Fruit fly (Drosophila melanogaster) whole organism, embryonic: ENCODE measurements around the gene CG43354.

Experiments used
- Adf1 ChIP-seq: fragments of 200-800 bp; sonication (Bioruptor generic); IDR thresholded peaks from 2 replicates; pipeline ENCODE4 v1.3.6; 2022; ENCODE audit warnings: missing biosample characterization, missing genetic modification characterization
- Antp ChIP-seq: fragments of 200-800 bp; sonication (Bioruptor generic); optimal IDR thresholded peaks from 3 replicates; lab custom pipeline; 2016; ENCODE audit warnings: missing biosample characterization, missing genetic modification characterization
- Atf-2 ChIP-seq: fragments of 200-800 bp; sonication (Bioruptor generic); optimal IDR thresholded peaks from 2 replicates; lab custom pipeline; 2016; ENCODE audit warnings: missing biosample characterization, missing genetic modification characterization
- CG10366 ChIP-seq: fragments of 200-800 bp; sonication (Bioruptor generic); IDR thresholded peaks from 2 replicates; pipeline ENCODE4 v1.3.6; 2022; ENCODE audit warnings: missing biosample characterization, missing genetic modification characterization
- CG11247 ChIP-seq: fragments of 200-800 bp; sonication (Bioruptor generic); IDR thresholded peaks from 2 replicates; pipeline ENCODE4 v1.3.6; 2022; ENCODE audit warnings: missing biosample characterization, missing genetic modification characterization
- CG11504 ChIP-seq: fragments of 200-800 bp; sonication (Bioruptor generic); optimal IDR thresholded peaks from 3 replicates; lab custom pipeline; 2019; ENCODE audit warnings: missing biosample characterization, mild to moderate bottlenecking, missing genetic modification characterization, moderate library complexity
- CG12071 ChIP-seq: fragments of 200-800 bp; sonication (Bioruptor generic); optimal IDR thresholded peaks from 3 replicates; lab custom pipeline; 2018; ENCODE audit warnings: missing biosample characterization, mild to moderate bottlenecking, missing genetic modification characterization
- CG12391 ChIP-seq: fragments of 200-800 bp; sonication (Bioruptor generic); optimal IDR thresholded peaks from 3 replicates; lab custom pipeline; 2018; ENCODE audit warnings: missing biosample characterization, mild to moderate bottlenecking, missing genetic modification characterization, moderate library complexity
- CG18262 ChIP-seq: fragments of 200-800 bp; optimal IDR thresholded peaks from 3 replicates; lab custom pipeline; 2019; ENCODE audit warnings: missing biosample characterization, mild to moderate bottlenecking, missing genetic modification characterization, moderate library complexity
- CG18764 ChIP-seq: fragments of 200-800 bp; sonication (Bioruptor generic); optimal IDR thresholded peaks from 3 replicates; lab custom pipeline; 2016; ENCODE audit warnings: missing biosample characterization, missing genetic modification characterization
- CG2116 ChIP-seq: fragments of 200-800 bp; sonication (Bioruptor generic); optimal IDR thresholded peaks from 3 replicates; lab custom pipeline; 2018; ENCODE audit warnings: missing biosample characterization, mild to moderate bottlenecking, missing genetic modification characterization
- CG3995 ChIP-seq: fragments of 200-800 bp; sonication (Bioruptor generic); optimal IDR thresholded peaks from 3 replicates; lab custom pipeline; 2016; ENCODE audit warnings: missing biosample characterization, missing genetic modification characterization
- CG4404 ChIP-seq: fragments of 200-800 bp; sonication (Bioruptor generic); IDR thresholded peaks from 2 replicates; pipeline ENCODE4 v1.3.6; 2022; ENCODE audit warnings: missing biosample characterization, missing genetic modification characterization
- CG7357 ChIP-seq: fragments of 200-800 bp; sonication (Bioruptor generic); IDR thresholded peaks from 3 replicates; pipeline ENCODE4 v1.3.6; 2022; ENCODE audit warnings: missing biosample characterization, missing genetic modification characterization
- CG9817 ChIP-seq: fragments of 200-800 bp; sonication (Bioruptor generic); optimal IDR thresholded peaks from 2 replicates; lab custom pipeline; 2018; ENCODE audit warnings: missing biosample characterization, mild to moderate bottlenecking, missing genetic modification characterization, moderate library complexity
- CG9932 ChIP-seq: fragments of 200-800 bp; sonication (Bioruptor generic); IDR thresholded peaks from 2 replicates; pipeline ENCODE4 v1.3.6; 2022; ENCODE audit warnings: missing biosample characterization, missing genetic modification characterization
- CTCF ChIP-seq: fragments of 200-800 bp; sonication (Bioruptor generic); optimal IDR thresholded peaks from 2 replicates; lab custom pipeline; 2017; ENCODE audit warnings: missing biosample characterization, mild to moderate bottlenecking, missing genetic modification characterization, moderate library complexity
- Chrac-16 ChIP-seq: fragments of 200-800 bp; sonication (Bioruptor generic); optimal IDR thresholded peaks from 3 replicates; lab custom pipeline; 2016; ENCODE audit warnings: missing biosample characterization, missing genetic modification characterization
- D ChIP-seq, 2 experiments: fragments of 200-800 bp in 1 of 2; fragments of >200 bp in 1 of 2; sonication (Bioruptor generic) in 1 of 2; optimal IDR thresholded peaks; 2 replicates in 1 of 2; 3 replicates in 1 of 2; lab custom pipeline; 2017; ENCODE audit warnings: mild to moderate bottlenecking in 1 of 2, missing biosample characterization in 1 of 2, missing genetic modification characterization in 1 of 2, missing genetic modification reagents in 1 of 2
- Dbx ChIP-seq: fragments of 200-800 bp; sonication (Bioruptor generic); IDR thresholded peaks from 3 replicates; pipeline ENCODE4 v1.3.6; 2022; ENCODE audit warnings: missing biosample characterization, missing genetic modification characterization
- E2f2 ChIP-seq: fragments of 200-800 bp; sonication (Bioruptor generic); IDR thresholded peaks from 2 replicates; pipeline ENCODE4 v1.3.6; 2022; ENCODE audit warnings: missing biosample characterization, missing genetic modification characterization
- Ets65A ChIP-seq: fragments of 200-800 bp; sonication (Bioruptor generic); peaks from one replicate; lab custom pipeline; 2016; ENCODE audit warnings: missing biosample characterization, missing genetic modification characterization
- Gsc ChIP-seq: fragments of 200-800 bp; sonication (Bioruptor generic); IDR thresholded peaks from 2 replicates; pipeline ENCODE4 v1.3.6; 2022; ENCODE audit warnings: missing biosample characterization, missing genetic modification characterization
- H2.0 ChIP-seq: fragments of 200-800 bp; sonication (Bioruptor generic); IDR thresholded peaks from 2 replicates; pipeline ENCODE4 v1.3.6; 2022; ENCODE audit warnings: missing biosample characterization, missing genetic modification characterization
- Med ChIP-seq: fragments of 200-800 bp; sonication (Bioruptor generic); peaks from one replicate; lab custom pipeline; 2016; ENCODE audit warnings: missing biosample characterization, missing genetic modification characterization, mild to moderate bottlenecking, inconsistent platforms, moderate library complexity
- Mrtf ChIP-seq: fragments of 200-800 bp; sonication (Bioruptor generic); IDR thresholded peaks from 3 replicates; pipeline ENCODE4 v1.3.6; 2022; ENCODE audit warnings: missing biosample characterization, missing genetic modification characterization
- Oli ChIP-seq: fragments of 200-800 bp; sonication (Bioruptor generic); optimal IDR thresholded peaks from 2 replicates; lab custom pipeline; 2018; ENCODE audit warnings: missing biosample characterization, mild to moderate bottlenecking, missing genetic modification characterization, moderate library complexity
- Ssrp ChIP-seq: fragments of 200-800 bp; sonication (Bioruptor generic); optimal IDR thresholded peaks from 2 replicates; lab custom pipeline; 2018; ENCODE audit warnings: missing biosample characterization, mild to moderate bottlenecking, missing genetic modification characterization, moderate library complexity
- al ChIP-seq: fragments of 200-800 bp; sonication (Bioruptor generic); IDR thresholded peaks from 2 replicates; pipeline ENCODE4 v1.3.6; 2022; ENCODE audit warnings: missing biosample characterization, missing genetic modification characterization
- bsh ChIP-seq, 2 experiments: fragments of 200-800 bp; sonication (Bioruptor generic); optimal IDR thresholded peaks; 2 replicates each; lab custom pipeline; 2017 to 2018; ENCODE audit warnings: mild to moderate bottlenecking in 2 of 2, missing biosample characterization in 2 of 2, missing genetic modification characterization in 2 of 2, moderate library complexity in 1 of 2
- cato ChIP-seq: fragments of 200-800 bp; sonication (Bioruptor generic); optimal IDR thresholded peaks from 2 replicates; lab custom pipeline; 2016; ENCODE audit warnings: missing biosample characterization, missing genetic modification characterization, borderline replicate concordance
- eve ChIP-seq, 2 experiments: fragments of >200 bp; optimal IDR thresholded peaks; 2 replicates each; lab custom pipeline; 2017; ENCODE audit warnings: missing biosample characterization in 2 of 2, missing genetic modification characterization in 2 of 2
- eyg ChIP-seq: fragments of 200-800 bp; sonication (Bioruptor generic); optimal IDR thresholded peaks from 3 replicates; lab custom pipeline; 2016; ENCODE audit warnings: missing biosample characterization, missing genetic modification characterization
- gem ChIP-seq: fragments of 200-800 bp; sonication (Bioruptor generic); optimal IDR thresholded peaks from 2 replicates; lab custom pipeline; 2019; ENCODE audit warnings: missing biosample characterization, mild to moderate bottlenecking, missing genetic modification characterization, moderate library complexity
- kni ChIP-seq: fragments of 200-800 bp; sonication (Bioruptor generic); optimal IDR thresholded peaks from 3 replicates; lab custom pipeline; 2017; ENCODE audit warnings: mild to moderate bottlenecking, missing biosample characterization, missing genetic modification reagents, missing genetic modification characterization
- lbe ChIP-seq: fragments of 200-800 bp; sonication (Bioruptor generic); optimal IDR thresholded peaks from 2 replicates; lab custom pipeline; 2016; ENCODE audit warnings: missing biosample characterization, mild to moderate bottlenecking, missing genetic modification characterization
- lilli ChIP-seq: fragments of 200-800 bp; sonication (Bioruptor generic); optimal IDR thresholded peaks from 3 replicates; lab custom pipeline; 2016; ENCODE audit warnings: missing biosample characterization, missing genetic modification characterization
- nmo ChIP-seq: fragments of 200-800 bp; sonication (Bioruptor generic); optimal IDR thresholded peaks from 2 replicates; lab custom pipeline; 2018; ENCODE audit warnings: missing biosample characterization, mild to moderate bottlenecking, missing genetic modification characterization, moderate library complexity
- phol ChIP-seq: fragments of 200-800 bp; sonication (Bioruptor generic); optimal IDR thresholded peaks from 3 replicates; lab custom pipeline; 2018; ENCODE audit warnings: missing biosample characterization, mild to moderate bottlenecking, missing genetic modification characterization, moderate library complexity
- pita ChIP-seq: fragments of 200-800 bp; sonication (Bioruptor generic); optimal IDR thresholded peaks from 2 replicates; lab custom pipeline; 2017; ENCODE audit warnings: missing biosample characterization, mild to moderate bottlenecking, missing genetic modification characterization
- psq ChIP-seq: fragments of 200-800 bp; sonication (Bioruptor generic); optimal IDR thresholded peaks from 2 replicates; lab custom pipeline; 2017; ENCODE audit warnings: missing biosample characterization, missing genetic modification characterization
- pum ChIP-seq: fragments of 200-800 bp; sonication (Bioruptor generic); optimal IDR thresholded peaks from 2 replicates; lab custom pipeline; 2016; ENCODE audit warnings: missing biosample characterization, missing genetic modification characterization
- sima ChIP-seq: fragments of 200-800 bp; sonication (Bioruptor generic); optimal IDR thresholded peaks from 2 replicates; lab custom pipeline; 2016; ENCODE audit warnings: missing biosample characterization, missing genetic modification characterization
- stwl ChIP-seq: fragments of 200-800 bp; sonication (Bioruptor generic); optimal IDR thresholded peaks from 3 replicates; lab custom pipeline; 2018; ENCODE audit warnings: missing biosample characterization, mild to moderate bottlenecking, missing genetic modification characterization, moderate library complexity
- tll ChIP-seq, 2 experiments: fragments of 200-800 bp in 1 of 2; fragments of >200 bp in 1 of 2; sonication (Bioruptor generic) in 1 of 2; optimal IDR thresholded peaks; 2 replicates each; lab custom pipeline; 2017 to 2019; ENCODE audit warnings: missing biosample characterization in 2 of 2, missing genetic modification characterization in 2 of 2, mild to moderate bottlenecking in 1 of 2, moderate library complexity in 1 of 2
- toy ChIP-seq: fragments of 200-800 bp; sonication (Bioruptor generic); IDR thresholded peaks from 2 replicates; pipeline ENCODE4 v1.3.6; 2022; ENCODE audit warnings: missing biosample characterization, missing genetic modification characterization
- twi ChIP-seq: fragments of 200-800 bp; optimal IDR thresholded peaks from 2 replicates; lab custom pipeline; 2019; ENCODE audit warnings: missing biosample characterization, mild to moderate bottlenecking, missing genetic modification characterization, moderate library complexity
- vvl ChIP-seq: fragments of 200-800 bp; sonication (Bioruptor generic); IDR thresholded peaks from 2 replicates; pipeline ENCODE4 v1.3.6; 2022; ENCODE audit warnings: missing biosample characterization, missing genetic modification characterization
- z ChIP-seq: fragments of 200-800 bp; sonication (Bioruptor generic); IDR thresholded peaks from 3 replicates; pipeline ENCODE4 v1.3.6; 2022; ENCODE audit warnings: missing biosample characterization, missing genetic modification characterization
- zen2 ChIP-seq: fragments of 200-800 bp; sonication (Bioruptor generic); IDR thresholded peaks from 3 replicates; pipeline ENCODE4 v1.3.6; 2022; ENCODE audit warnings: missing biosample characterization, missing genetic modification characterization; ENCODE audit not compliant: partially characterized antibody
- zfh2 ChIP-seq: fragments of 200-800 bp; sonication (Bioruptor generic); optimal IDR thresholded peaks from 2 replicates; lab custom pipeline; 2016; ENCODE audit warnings: missing biosample characterization, missing genetic modification characterization

CG43354 gene

dm6 chr2L:18333831-18334437 lies 24.7 kb upstream of the CG43354 start (continued):
- TF ChIP-seq sima (GFP tag; lab: Kevin White, UChicago) (no peak), CG7357 (GFP tag; lab: Robert Waterston, UW) (no peak), Ssrp (tag; lab: Kevin White, UChicago) (peak; percentile 21), CG12071 (no peak), CG11504 (peak; percentile 3), nmo (GFP tag; lab: Kevin White, UChicago) (peak; percentile 10), zfh2 (GFP tag; lab: Kevin White, UChicago) (no peak), cato (GFP tag; lab: Kevin White, UChicago) (no peak), Med (GFP tag; lab: Kevin White, UChicago) (peak; percentile 33), D (optimal IDR thresholded peaks at IDR 0.05; lab: Kevin White, UChicago) (no peak), D (GFP tag; optimal IDR thresholded peaks at IDR 0.05; lab: Kevin White, UChicago) (no peak), pita (GFP tag; lab: Kevin White, UChicago) (no peak), Oli (no peak), eve (GFP tag; optimal IDR thresholded peaks at IDR 0.05; lab: Kevin White, UChicago) (no peak), phol (tag; lab: Kevin White, UChicago) (peak; percentile 18), Ets65A (no peak), twi (tag; lab: Kevin White, UChicago) (peak; percentile 66), tll (GFP tag; optimal IDR thresholded peaks at IDR 0.05; lab: Kevin White, UChicago) (peak in 1 of 2 experiments; percentile 12), CTCF (GFP tag; lab: Kevin White, UChicago) (no peak), Gsc (GFP tag; lab: Robert Waterston, UW) (no peak), gem (tag; lab: Kevin White, UChicago) (peak; percentile 35), CG18764 (GFP tag; lab: Kevin White, UChicago) (no peak), CG2116 (no peak), Chrac-16 (no peak), zen2 (GFP tag; lab: Robert Waterston, UW) (no peak), bsh (GFP tag; optimal IDR thresholded peaks at IDR 0.05; lab: Kevin White, UChicago) (peak in 1 of 2 experiments; percentile 40), toy (GFP tag; lab: Robert Waterston, UW) (no peak), CG18262 (peak; percentile 29), CG12391 (tag; lab: Kevin White, UChicago) (peak; percentile 16), z (GFP tag; lab: Robert Waterston, UW) (no peak), vvl (GFP tag; lab: Robert Waterston, UW) (no peak), CG9817 (tag; lab: Kevin White, UChicago) (no peak), lilli (GFP tag; lab: Kevin White, UChicago) (no peak), CG3995 (GFP tag; lab: Kevin White, UChicago) (no peak), lbe (GFP tag; lab: Kevin White, UChicago) (no peak), psq (no peak), eyg (GFP tag; lab: Kevin White, UChicago) (no peak), Mrtf (GFP tag; lab: Robert Waterston, UW) (no peak), kni (GFP tag; lab: Kevin White, UChicago) (peak; percentile 54), Dbx (GFP tag; lab: Robert Waterston, UW) (no peak), CG9932 (GFP tag; lab: Robert Waterston, UW) (no peak), Antp (GFP tag; lab: Kevin White, UChicago) (no peak), al (GFP tag; lab: Robert Waterston, UW) (no peak), Atf-2 (GFP tag; lab: Kevin White, UChicago) (no peak), E2f2 (GFP tag; lab: Robert Waterston, UW) (no peak), stwl (tag; lab: Kevin White, UChicago) (no peak), Adf1 (no peak), pum (GFP tag; lab: Kevin White, UChicago) (no peak), CG10366 (GFP tag; lab: Robert Waterston, UW) (no peak), CG4404 (no peak), H2.0 (GFP tag; lab: Robert Waterston, UW) (no peak), CG11247 (GFP tag; lab: Robert Waterston, UW) (no peak)
